Fruit fly (Drosophila melanogaster): ENCODE data around the gene MICAL-like.

The MICAL-like gene

dm6 chr3L:13015195-13015822 lies at the start of gene MICAL-like:
TSS of gene MICAL-like (minus strand) at chr3L:13015332.
- TF ChIP-seq psq (optimal IDR thresholded peaks at IDR 0.05) (no peak), Dll (optimal IDR thresholded peaks at IDR 0.05) (no peak)

dm6 chr3L:13064346-13064745 lies 49.2 kb upstream of the MICAL-like start:
- TF ChIP-seq psq (optimal IDR thresholded peaks at IDR 0.05) (no peak), usp (GFP tag; optimal IDR thresholded peaks at IDR 0.05) (no peak), pan (optimal IDR thresholded peaks at IDR 0.05) (no peak), CG8478 (optimal IDR thresholded peaks at IDR 0.05) (no peak), Dll (optimal IDR thresholded peaks at IDR 0.05) (no peak), EcR (GFP tag; optimal IDR thresholded peaks at IDR 0.05) (no peak)

- no peak for TF ChIP-seq usp (GFP tag; optimal IDR thresholded peaks at IDR 0.05)
- no peak for TF ChIP-seq EcR (GFP tag; optimal IDR thresholded peaks at IDR 0.05)
- no peak for TF ChIP-seq Dll (optimal IDR thresholded peaks at IDR 0.05)
- no peak for TF ChIP-seq pan (optimal IDR thresholded peaks at IDR 0.05)
Measured at dm6 chr3L:13062746-13063145, 47.6 kb upstream of the MICAL-like start, which contains the start of gene CG34429. TSS of gene CG34429 (plus strand) at chr3L:13063046.

- TF ChIP-seq CG8478 (optimal IDR thresholded peaks at IDR 0.05) (no peak), Dll (optimal IDR thresholded peaks at IDR 0.05) (no peak), usp (GFP tag; optimal IDR thresholded peaks at IDR 0.05) (no peak), pan (optimal IDR thresholded peaks at IDR 0.05) (no peak), EcR (GFP tag; optimal IDR thresholded peaks at IDR 0.05) (no peak)
Measured at dm6 chr3L:13061322-13061809, 46.2 kb upstream of the MICAL-like start, which contains the start of the genes CG14115 and CG34428. TSS of gene CG14115 (minus strand) at chr3L:13061422. TSS of gene CG34428 (plus strand) at chr3L:13061759.

- TF ChIP-seq pan (optimal IDR thresholded peaks at IDR 0.05) (no peak), CG8478 (optimal IDR thresholded peaks at IDR 0.05) (no peak), psq (optimal IDR thresholded peaks at IDR 0.05) (no peak), usp (GFP tag; optimal IDR thresholded peaks at IDR 0.05) (no peak), Dll (optimal IDR thresholded peaks at IDR 0.05) (no peak), EcR (GFP tag; optimal IDR thresholded peaks at IDR 0.05) (no peak)
Measured at dm6 chr3L:13058429-13058828, 43.3 kb upstream of the MICAL-like start.

- no peak for TF ChIP-seq psq (optimal IDR thresholded peaks at IDR 0.05)
- no peak for TF ChIP-seq usp (GFP tag; optimal IDR thresholded peaks at IDR 0.05)
- no peak for TF ChIP-seq Dll (optimal IDR thresholded peaks at IDR 0.05)
- TF ChIP-seq EcR (GFP tag; optimal IDR thresholded peaks at IDR 0.05), result no peak
- TF ChIP-seq pan (optimal IDR thresholded peaks at IDR 0.05), result no peak
- no peak for TF ChIP-seq CG8478 (optimal IDR thresholded peaks at IDR 0.05)
Measured at dm6 chr3L:13050675-13051202, 35.6 kb upstream of the MICAL-like start.

dm6 chr3L:13049671-13050070 lies 34.5 kb upstream of the MICAL-like start:
- TF ChIP-seq CG8478 (optimal IDR thresholded peaks at IDR 0.05), result no peak

- TF ChIP-seq CG8478 (optimal IDR thresholded peaks at IDR 0.05), result no peak
- TF ChIP-seq Dll (optimal IDR thresholded peaks at IDR 0.05), result no peak
- no peak for TF ChIP-seq EcR (GFP tag; optimal IDR thresholded peaks at IDR 0.05)
- no peak for TF ChIP-seq pan (optimal IDR thresholded peaks at IDR 0.05)
- TF ChIP-seq psq (optimal IDR thresholded peaks at IDR 0.05), result no peak
- TF ChIP-seq usp (GFP tag; optimal IDR thresholded peaks at IDR 0.05), result no peak
Measured at dm6 chr3L:13046758-13047157, 31.6 kb upstream of the MICAL-like start, which contains the start of gene CG11279. TSS of gene CG11279 (plus strand) at chr3L:13046977.

- TF ChIP-seq Dll (optimal IDR thresholded peaks at IDR 0.05) (no peak), psq (optimal IDR thresholded peaks at IDR 0.05) (no peak), pan (optimal IDR thresholded peaks at IDR 0.05) (no peak), usp (GFP tag; optimal IDR thresholded peaks at IDR 0.05) (no peak), CG8478 (optimal IDR thresholded peaks at IDR 0.05) (no peak), EcR (GFP tag; optimal IDR thresholded peaks at IDR 0.05) (no peak)
Measured at dm6 chr3L:13044335-13044814, 29.2 kb upstream of the MICAL-like start, which contains the start of gene Syx13. TSS of gene Syx13 (plus strand) at chr3L:13044434.

dm6 chr3L:13041292-13042067 lies 26.3 kb upstream of the MICAL-like start, which contains the start of gene RpS4:
TSS of gene RpS4 (plus strand) at chr3L:13041756.
- no peak for TF ChIP-seq EcR (GFP tag; optimal IDR thresholded peaks at IDR 0.05)
- TF ChIP-seq pan (optimal IDR thresholded peaks at IDR 0.05), result no peak
- TF ChIP-seq usp (GFP tag; optimal IDR thresholded peaks at IDR 0.05), result no peak
- TF ChIP-seq Dll (optimal IDR thresholded peaks at IDR 0.05), result no peak
- TF ChIP-seq CG8478 (optimal IDR thresholded peaks at IDR 0.05), result no peak
- TF ChIP-seq psq (optimal IDR thresholded peaks at IDR 0.05), result no peak

dm6 chr3L:13040849-13041248 lies 25.7 kb upstream of the MICAL-like start:
- no peak for TF ChIP-seq pan (optimal IDR thresholded peaks at IDR 0.05)
- TF ChIP-seq usp (GFP tag; optimal IDR thresholded peaks at IDR 0.05), result no peak
- TF ChIP-seq psq (optimal IDR thresholded peaks at IDR 0.05), result no peak
- TF ChIP-seq Dll (optimal IDR thresholded peaks at IDR 0.05), result no peak
- no peak for TF ChIP-seq CG8478 (optimal IDR thresholded peaks at IDR 0.05)
- TF ChIP-seq EcR (GFP tag; optimal IDR thresholded peaks at IDR 0.05), result no peak

Measured in whole organism.